Worm (Caenorhabditis elegans) whole organism, late embryonic: ENCODE measurements around the gene ncx-8.

Source experiments
- C38D4.7 ChIP-seq: fragments of 200-800 bp; sonication (Bioruptor generic); optimal IDR thresholded peaks from 2 replicates; lab custom pipeline; 2018; ENCODE audit warnings: mild to moderate bottlenecking, missing genetic modification characterization, moderate library complexity, missing compliant biosample characterization
- K09A11.1 ChIP-seq: sonication (generic microtip); optimal IDR thresholded peaks from 2 replicates; lab custom pipeline; 2017; ENCODE audit warnings: antibody characterized with exemption, mild to moderate bottlenecking, missing genetic modification characterization, missing compliant biosample characterization; ENCODE audit not compliant: insufficient read depth
- T23F11.4 ChIP-seq: fragments of 200-800 bp; sonication (Bioruptor generic); optimal IDR thresholded peaks from 2 replicates; lab custom pipeline; 2018; ENCODE audit warnings: mild to moderate bottlenecking, missing genetic modification characterization, missing compliant biosample characterization
- ceh-34 ChIP-seq: sonication (generic microtip); optimal IDR thresholded peaks from 2 replicates; lab custom pipeline; 2016; ENCODE audit warnings: mild to moderate bottlenecking, missing genetic modification characterization, missing compliant biosample characterization
- che-1 ChIP-seq: sonication (generic microtip); optimal IDR thresholded peaks from 2 replicates; lab custom pipeline; 2016; ENCODE audit warnings: mild to moderate bottlenecking, missing genetic modification characterization, missing compliant biosample characterization
- ets-4 ChIP-seq: sonication (generic microtip); optimal IDR thresholded peaks from 2 replicates; lab custom pipeline; 2016; ENCODE audit warnings: missing genetic modification characterization, missing compliant biosample characterization
- fkh-10 ChIP-seq: fragments of 150-350 bp; optimal IDR thresholded peaks from 2 replicates; lab custom pipeline; 2014; ENCODE audit warnings: missing biosample characterization, missing genetic modification reagents, missing genetic modification characterization
- nfya-1 ChIP-seq: sonication (generic microtip); optimal IDR thresholded peaks from 2 replicates; lab custom pipeline; 2017; ENCODE audit warnings: missing genetic modification characterization, mild to moderate bottlenecking, missing compliant biosample characterization, antibody characterized with exemption, moderate library complexity
- nhr-11 ChIP-seq: fragments of 150-350 bp; optimal IDR thresholded peaks from 2 replicates; lab custom pipeline; 2014; ENCODE audit warnings: missing biosample characterization, missing genetic modification characterization
- pqm-1 ChIP-seq: sonication (generic microtip); optimal IDR thresholded peaks from 2 replicates; lab custom pipeline; 2016; ENCODE audit warnings: missing genetic modification characterization, missing compliant biosample characterization
- ref-2 ChIP-seq: sonication (generic microtip); optimal IDR thresholded peaks from 2 replicates; lab custom pipeline; 2016; ENCODE audit warnings: missing genetic modification characterization, missing compliant biosample characterization
- sox-4 ChIP-seq: sonication (generic microtip); optimal IDR thresholded peaks from 2 replicates; lab custom pipeline; 2017; ENCODE audit warnings: mild to moderate bottlenecking, missing genetic modification characterization, inconsistent platforms, missing compliant biosample characterization
- tbx-7 ChIP-seq: sonication (generic microtip); optimal IDR thresholded peaks from 2 replicates; lab custom pipeline; 2016; ENCODE audit warnings: missing genotype, missing genetic modification characterization, missing compliant biosample characterization
- zip-5 ChIP-seq: sonication (generic microtip); optimal IDR thresholded peaks from 2 replicates; lab custom pipeline; 2016; ENCODE audit warnings: missing genetic modification characterization, missing compliant biosample characterization

- no peak for TF ChIP-seq zip-5
- no peak for TF ChIP-seq sox-4 (tag; lab: Kevin White, UChicago)
- TF ChIP-seq ets-4 (tag; lab: Kevin White, UChicago): no peak
- TF ChIP-seq C38D4.7 (GFP tag; lab: Kevin White, UChicago): no peak
- no peak for TF ChIP-seq ref-2
- no peak for TF ChIP-seq nfya-1 (tag; lab: Kevin White, UChicago)
- no peak for TF ChIP-seq tbx-7
- no peak for TF ChIP-seq pqm-1 (tag; lab: Kevin White, UChicago)
- TF ChIP-seq fkh-10 (GFP tag; lab: Kevin White, UChicago): no peak
- TF ChIP-seq nhr-11 (tag; lab: Kevin White, UChicago): no peak
- no peak for TF ChIP-seq T23F11.4
- TF ChIP-seq ceh-34 (tag; lab: Kevin White, UChicago): no peak
- no peak for TF ChIP-seq che-1 (tag; lab: Kevin White, UChicago)
- TF ChIP-seq K09A11.1 (tag; lab: Kevin White, UChicago): no peak
Measured at ce11 chrV:4951434-4951833, 35.6 kb downstream of the ncx-8 start, which contains the start of gene str-207.
